Worm (Caenorhabditis elegans) whole organism, midembryonic: ENCODE data around the gene Y25C1A.7.

Experiments
- T22C8.4 ChIP-seq: fragments of 200-800 bp; sonication (Bioruptor generic); IDR thresholded peaks from 2 replicates; pipeline ENCODE4 v1.3.6; 2022; ENCODE audit warnings: missing genetic modification characterization, missing compliant biosample characterization
- cog-1 ChIP-seq: sonication (generic microtip); optimal IDR thresholded peaks from 2 replicates; lab custom pipeline; 2016; ENCODE audit warnings: missing genetic modification characterization, missing compliant biosample characterization
- flt-1 ChIP-seq: fragments of 200-800 bp; sonication (Bioruptor generic); IDR thresholded peaks from 2 replicates; pipeline ENCODE4 v1.3.6; 2022; ENCODE audit warnings: missing genetic modification characterization, missing compliant biosample characterization
- klf-2 ChIP-seq: fragments of 200-800 bp; sonication (Bioruptor generic); conservative IDR thresholded peaks from 2 replicates; pipeline ENCODE4 v1.3.6; 2022; ENCODE audit warnings: missing genetic modification reagents, missing genetic modification characterization, missing compliant biosample characterization
- med-1 ChIP-seq: sonication (generic microtip); optimal IDR thresholded peaks from 2 replicates; lab custom pipeline; 2017; ENCODE audit warnings: missing genetic modification characterization, mild to moderate bottlenecking, missing compliant biosample characterization, antibody characterized with exemption, missing genetic modification reagents; ENCODE audit not compliant: insufficient read depth
- ref-1 ChIP-seq: fragments of 200-800 bp; sonication (Bioruptor generic); conservative IDR thresholded peaks from 2 replicates; pipeline ENCODE4 v1.3.6; 2022; ENCODE audit warnings: missing genetic modification reagents, missing genetic modification characterization, missing compliant biosample characterization
- tab-1 ChIP-seq: fragments of 200-800 bp; sonication (Bioruptor generic); IDR thresholded peaks from 2 replicates; pipeline ENCODE4 v1.3.6; 2022; ENCODE audit warnings: missing genetic modification characterization, missing compliant biosample characterization
- ztf-23 ChIP-seq: fragments of 200-800 bp; sonication (Bioruptor generic); IDR thresholded peaks from 2 replicates; pipeline ENCODE4 v1.3.6; 2022; ENCODE audit warnings: missing genetic modification reagents, missing genetic modification characterization, missing compliant biosample characterization
- ztf-29 ChIP-seq: fragments of 200-800 bp; sonication (Bioruptor generic); IDR thresholded peaks from 2 replicates; pipeline ENCODE4 v1.3.6; 2022; ENCODE audit warnings: missing genetic modification reagents, missing genetic modification characterization, missing compliant biosample characterization

ce11 chrII:3091268-3091667 is 20.4 kb upstream of the Y25C1A.7 start, which contains the start of gene srg-21:
- TF ChIP-seq ref-1 (GFP tag; lab: Robert Waterston, UW) (no peak), klf-2 (GFP tag; lab: Robert Waterston, UW) (no peak), ztf-23 (GFP tag; lab: Robert Waterston, UW) (no peak), tab-1 (GFP tag; lab: Robert Waterston, UW) (no peak), flt-1 (GFP tag; lab: Robert Waterston, UW) (no peak), ztf-29 (no peak), cog-1 (tag; lab: Kevin White, UChicago) (no peak), med-1 (GFP tag; lab: Kevin White, UChicago) (no peak), T22C8.4 (GFP tag; lab: Robert Waterston, UW) (no peak)
